Worm (Caenorhabditis elegans) whole organism, young adult: ENCODE data around the gene C07D8.5.

ENCODE experiments used
- F33H1.4 ChIP-seq: fragments of 200-800 bp; sonication (Bioruptor generic); IDR thresholded peaks from 2 replicates; pipeline ENCODE4 v1.3.6; 2022; ENCODE audit warnings: missing genetic modification reagents, missing genetic modification characterization, missing compliant biosample characterization
- F37B4.10 ChIP-seq: fragments of 200-800 bp; sonication (Bioruptor generic); IDR thresholded peaks from 2 replicates; pipeline ENCODE4 v1.3.6; 2022; ENCODE audit warnings: missing genetic modification characterization, missing compliant biosample characterization
- F39B2.1 ChIP-seq: fragments of 200-800 bp; sonication (Bioruptor generic); IDR thresholded peaks from 2 replicates; pipeline ENCODE4 v1.3.6; 2022; ENCODE audit warnings: missing genetic modification reagents, missing genetic modification characterization, missing compliant biosample characterization
- F49E8.2 ChIP-seq: sonication (generic microtip); optimal IDR thresholded peaks from 3 replicates; lab custom pipeline; 2017; ENCODE audit warnings: missing genetic modification characterization, mild to moderate bottlenecking, missing compliant biosample characterization, antibody characterized with exemption, moderate library complexity; ENCODE audit not compliant: insufficient read depth
- F52B5.7 ChIP-seq: sonication (generic microtip); optimal IDR thresholded peaks from 2 replicates; lab custom pipeline; 2016; ENCODE audit warnings: mild to moderate bottlenecking, missing genetic modification characterization, missing compliant biosample characterization
- K12H6.12 ChIP-seq: fragments of 200-800 bp; sonication (Bioruptor generic); optimal IDR thresholded peaks from 2 replicates; lab custom pipeline; 2018; ENCODE audit warnings: mild to moderate bottlenecking, missing genetic modification characterization, missing compliant biosample characterization
- T07F8.4 ChIP-seq: sonication (generic microtip); optimal IDR thresholded peaks from 2 replicates; lab custom pipeline; 2016; ENCODE audit warnings: mild to moderate bottlenecking, missing genetic modification characterization, moderate library complexity, missing compliant biosample characterization
- Y53F4B.3 ChIP-seq: fragments of 200-800 bp; sonication (Bioruptor generic); IDR thresholded peaks from 2 replicates; pipeline ENCODE4 v1.3.6; 2022; ENCODE audit warnings: missing genetic modification reagents, missing genetic modification characterization, missing compliant biosample characterization
- Y79H2A.3 ChIP-seq: fragments of 200-800 bp; sonication (Bioruptor generic); conservative IDR thresholded peaks from 2 replicates; pipeline ENCODE4 v1.3.6; 2022; ENCODE audit warnings: missing genetic modification reagents, missing genetic modification characterization, missing compliant biosample characterization
- ZK185.1 ChIP-seq: sonication (generic microtip); optimal IDR thresholded peaks from 2 replicates; lab custom pipeline; 2016; ENCODE audit warnings: mild to moderate bottlenecking, missing genetic modification characterization, missing compliant biosample characterization; ENCODE audit not compliant: poor library complexity, severe bottlenecking
- ama-1 ChIP-seq, 3 experiments: fragments of 150-350 bp in 1 of 3; sonication (generic microtip) in 2 of 3; optimal IDR thresholded peaks; 2 replicates each; lab custom pipeline; 2014 to 2018; ENCODE audit warnings: missing biosample characterization in 2 of 3, missing genetic modification characterization in 2 of 3, missing genetic modification reagents in 2 of 3
- attf-5 ChIP-seq: fragments of 200-800 bp; sonication (Bioruptor generic); optimal IDR thresholded peaks from 2 replicates; lab custom pipeline; 2018; ENCODE audit warnings: mild to moderate bottlenecking, missing genetic modification characterization, missing compliant biosample characterization
- attf-6 ChIP-seq: fragments of 200-800 bp; sonication (Bioruptor generic); IDR thresholded peaks from 2 replicates; pipeline ENCODE4 v1.3.6; 2022; ENCODE audit warnings: missing genetic modification reagents, missing genetic modification characterization, missing compliant biosample characterization
- ceh-27 ChIP-seq: fragments of 200-800 bp; sonication (Bioruptor generic); optimal IDR thresholded peaks from 2 replicates; lab custom pipeline; 2018; ENCODE audit warnings: mild to moderate bottlenecking, missing genetic modification characterization, moderate library complexity, missing compliant biosample characterization
- ceh-40 ChIP-seq: fragments of 200-800 bp; sonication (Bioruptor generic); IDR thresholded peaks from 2 replicates; pipeline ENCODE4 v1.3.6; 2022; ENCODE audit warnings: missing genetic modification characterization, missing compliant biosample characterization
- ceh-91 ChIP-seq: fragments of 200-800 bp; sonication (Bioruptor generic); IDR thresholded peaks from 2 replicates; pipeline ENCODE4 v1.3.6; 2022; ENCODE audit warnings: missing genetic modification reagents, missing genetic modification characterization, missing compliant biosample characterization
- chd-7 ChIP-seq: sonication (generic microtip); optimal IDR thresholded peaks from 2 replicates; lab custom pipeline; 2016; ENCODE audit warnings: mild to moderate bottlenecking, missing genetic modification characterization, moderate library complexity, missing compliant biosample characterization
- dox-1 ChIP-seq: fragments of 200-800 bp; sonication (Bioruptor generic); IDR thresholded peaks from 2 replicates; pipeline ENCODE4 v1.3.6; 2022; ENCODE audit warnings: missing genetic modification reagents, missing genetic modification characterization, missing compliant biosample characterization
- dpff-1 ChIP-seq: sonication (generic microtip); optimal IDR thresholded peaks from 2 replicates; lab custom pipeline; 2017; ENCODE audit warnings: mild to moderate bottlenecking, missing genetic modification characterization, missing compliant biosample characterization
- egl-18 ChIP-seq: fragments of 200-800 bp; sonication (Bioruptor generic); IDR thresholded peaks from 2 replicates; pipeline ENCODE4 v1.3.6; 2022; ENCODE audit warnings: missing genetic modification reagents, missing genetic modification characterization, missing compliant biosample characterization
- egl-44 ChIP-seq: fragments of 200-800 bp; sonication (Bioruptor generic); IDR thresholded peaks from 2 replicates; pipeline ENCODE4 v1.3.6; 2022; ENCODE audit warnings: missing genetic modification reagents, missing genetic modification characterization, missing compliant biosample characterization
- ets-4 ChIP-seq: fragments of 200-800 bp; sonication (Bioruptor generic); optimal IDR thresholded peaks from 2 replicates; lab custom pipeline; 2018; ENCODE audit warnings: mild to moderate bottlenecking, missing genetic modification characterization, missing compliant biosample characterization
- gei-17 ChIP-seq: fragments of 200-800 bp; sonication (Bioruptor generic); optimal IDR thresholded peaks from 2 replicates; lab custom pipeline; 2018; ENCODE audit warnings: mild to moderate bottlenecking, missing genetic modification characterization, missing compliant biosample characterization
- him-1 ChIP-seq: sonication (generic microtip); optimal IDR thresholded peaks from 2 replicates; lab custom pipeline; 2016; ENCODE audit warnings: missing genotype, missing genetic modification reagents, missing genetic modification characterization, missing compliant biosample characterization
- hlh-26 ChIP-seq: fragments of 200-800 bp; sonication (Bioruptor generic); conservative IDR thresholded peaks from 2 replicates; pipeline ENCODE4 v1.3.6; 2022; ENCODE audit warnings: missing genetic modification reagents, missing genetic modification characterization, missing compliant biosample characterization
- hmg-1.2 ChIP-seq: fragments of 200-800 bp; sonication (Bioruptor generic); IDR thresholded peaks from 2 replicates; pipeline ENCODE4 v1.3.6; 2022; ENCODE audit warnings: missing genetic modification reagents, missing genetic modification characterization, missing compliant biosample characterization
- hsf-1 ChIP-seq: fragments of 200-800 bp; sonication (Bioruptor generic); IDR thresholded peaks from 2 replicates; pipeline ENCODE4 v1.3.6; 2022; ENCODE audit warnings: missing genetic modification reagents, missing genetic modification characterization, missing compliant biosample characterization
- lag-1 ChIP-seq: fragments of 200-800 bp; sonication (Bioruptor generic); IDR thresholded peaks from 2 replicates; pipeline ENCODE4 v1.3.6; 2022; ENCODE audit warnings: missing genetic modification reagents, missing genetic modification characterization, missing compliant biosample characterization
- madf-3 ChIP-seq: fragments of 200-800 bp; sonication (Bioruptor generic); IDR thresholded peaks from 2 replicates; pipeline ENCODE4 v1.3.6; 2022; ENCODE audit warnings: missing genetic modification reagents, missing genetic modification characterization, missing compliant biosample characterization
- madf-6 ChIP-seq: fragments of 200-800 bp; sonication (Bioruptor generic); IDR thresholded peaks from 2 replicates; pipeline ENCODE4 v1.3.6; 2022; ENCODE audit warnings: missing genetic modification reagents, missing genetic modification characterization, missing compliant biosample characterization
- nfyb-1 ChIP-seq: fragments of 200-800 bp; sonication (Bioruptor generic); IDR thresholded peaks from 2 replicates; pipeline ENCODE4 v1.3.6; 2022; ENCODE audit warnings: missing genetic modification reagents, missing genetic modification characterization, missing compliant biosample characterization
- nhr-120 ChIP-seq: fragments of 200-800 bp; sonication (Bioruptor generic); IDR thresholded peaks from 2 replicates; pipeline ENCODE4 v1.3.6; 2022; ENCODE audit warnings: missing genetic modification characterization, missing compliant biosample characterization
- nhr-27 ChIP-seq: fragments of 200-800 bp; sonication (Bioruptor generic); optimal IDR thresholded peaks from 2 replicates; lab custom pipeline; 2018; ENCODE audit warnings: mild to moderate bottlenecking, missing genetic modification characterization, moderate library complexity, missing compliant biosample characterization
- rec-8 ChIP-seq, 2 experiments: sonication (generic microtip); optimal IDR thresholded peaks; 2 replicates each; lab custom pipeline; 2016; ENCODE audit warnings: mild to moderate bottlenecking in 2 of 2, missing genetic modification characterization in 2 of 2, missing genetic modification reagents in 2 of 2, missing genotype in 2 of 2, missing biosample characterization in 1 of 2, missing compliant biosample characterization in 1 of 2, moderate library complexity in 1 of 2
- rpc-1 ChIP-seq, 2 experiments: fragments of 150-350 bp in 1 of 2; sonication (generic microtip) in 1 of 2; optimal IDR thresholded peaks; 2 replicates each; lab custom pipeline; 2014 to 2018; ENCODE audit warnings: missing biosample characterization in 1 of 2, missing genetic modification characterization in 1 of 2, missing genetic modification reagents in 1 of 2, missing genotype in 1 of 2
- snpc-1.1 ChIP-seq: sonication (generic microtip); optimal IDR thresholded peaks from 2 replicates; lab custom pipeline; 2017; ENCODE audit warnings: missing genetic modification characterization, mild to moderate bottlenecking, missing compliant biosample characterization, antibody characterized with exemption, moderate library complexity, missing genotype, missing genetic modification reagents; ENCODE audit not compliant: insufficient read depth
- snpc-1.3 ChIP-seq: sonication (generic microtip); optimal IDR thresholded peaks from 2 replicates; lab custom pipeline; 2017; ENCODE audit warnings: missing genetic modification characterization, mild to moderate bottlenecking, missing compliant biosample characterization, antibody characterized with exemption, moderate library complexity, missing genotype, missing genetic modification reagents; ENCODE audit not compliant: insufficient read depth
- snpc-4 ChIP-seq, 5 experiments: fragments of 150-350 bp in 1 of 5; sonication (generic microtip) in 4 of 5; optimal IDR thresholded peaks; 2 replicates each; lab custom pipeline; 2014 to 2018; ENCODE audit warnings: missing genetic modification characterization in 5 of 5, missing biosample characterization in 3 of 5, antibody characterized with exemption in 2 of 5, mild to moderate bottlenecking in 2 of 5, missing compliant biosample characterization in 2 of 5, missing genotype in 2 of 5, moderate library complexity in 2 of 5, missing genetic modification reagents in 1 of 5
- tbp1 ChIP-seq: fragments of 200-800 bp; sonication (Bioruptor generic); optimal IDR thresholded peaks from 2 replicates; lab custom pipeline; 2018; ENCODE audit warnings: mild to moderate bottlenecking, missing genetic modification characterization, missing compliant biosample characterization
- zfh-2 ChIP-seq: fragments of 200-800 bp; sonication (Bioruptor generic); conservative IDR thresholded peaks from 2 replicates; pipeline ENCODE4 v1.3.6; 2022; ENCODE audit warnings: missing genetic modification reagents, missing genetic modification characterization, missing compliant biosample characterization
- zim-3 ChIP-seq: sonication (generic microtip); optimal IDR thresholded peaks from 2 replicates; lab custom pipeline; 2017; ENCODE audit warnings: mild to moderate bottlenecking, missing genetic modification characterization, moderate library complexity, missing compliant biosample characterization
- ztf-25 ChIP-seq: fragments of 200-800 bp; sonication (Bioruptor generic); IDR thresholded peaks from 2 replicates; pipeline ENCODE4 v1.3.6; 2022; ENCODE audit warnings: missing genetic modification reagents, missing genetic modification characterization, missing compliant biosample characterization
- ztf-26 ChIP-seq: sonication (generic microtip); optimal IDR thresholded peaks from 2 replicates; lab custom pipeline; 2017; ENCODE audit warnings: missing genetic modification characterization, missing compliant biosample characterization
- ztf-28 ChIP-seq: fragments of 200-800 bp; sonication (Bioruptor generic); IDR thresholded peaks from 2 replicates; pipeline ENCODE4 v1.3.6; 2022; ENCODE audit warnings: missing genetic modification reagents, missing genetic modification characterization, missing compliant biosample characterization
- ztf-3 ChIP-seq: fragments of 200-800 bp; sonication (Bioruptor generic); optimal IDR thresholded peaks from 2 replicates; lab custom pipeline; 2018; ENCODE audit warnings: mild to moderate bottlenecking, missing genetic modification characterization, missing compliant biosample characterization

C07D8.5 gene

ce11 chrX:7323604-7324003, 20.2 kb upstream of the C07D8.5 start (continued):
- TF ChIP-seq zim-3 (tag; lab: Kevin White, UChicago) (peak; percentile 6), attf-6 (0 out of 2 replicates have a peak, but pooled peaks have one; percentile 47), ztf-25 (GFP tag; lab: Robert Waterston, UW) (peak; percentile 71; the same call in 1 of the 2 replicates), attf-5 (GFP tag; lab: Kevin White, UChicago) (peak; percentile 44), hmg-1.2 (peak; percentile 71), ama-1 (optimal IDR thresholded peaks at IDR 0.05; lab: Kevin White, UChicago) (no peak), ama-1 (GFP tag; optimal IDR thresholded peaks at IDR 0.05; lab: Kevin White, UChicago) (peak in 1 of 2 experiments; percentile 25), F37B4.10 (GFP tag; lab: Robert Waterston, UW) (no peak), snpc-1.1 (tag; lab: Kevin White, UChicago) (peak; percentile 82), ztf-28 (GFP tag; lab: Robert Waterston, UW) (no peak), ceh-27 (peak; percentile 11), madf-3 (GFP tag; lab: Robert Waterston, UW) (0 out of 2 replicates have a peak, but pooled peaks have one; percentile 63), dpff-1 (tag; lab: Kevin White, UChicago) (no peak), zfh-2 (GFP tag; lab: Robert Waterston, UW) (no peak), ets-4 (GFP tag; lab: Kevin White, UChicago) (peak; percentile 18), tbp1 (peak; percentile 93), egl-44 (peak; percentile 75), gei-17 (GFP tag; lab: Kevin White, UChicago) (no peak), F39B2.1 (no peak), ZK185.1 (peak; percentile 32), ceh-91 (GFP tag; lab: Robert Waterston, UW) (0 out of 2 replicates have a peak, but pooled peaks have one; percentile 27), T07F8.4 (peak; percentile 4), him-1 (tag; lab: Kevin White, UChicago) (peak; percentile 80), hlh-26 (no peak), egl-18 (GFP tag; lab: Robert Waterston, UW) (no peak), K12H6.12 (tag; lab: Kevin White, UChicago) (peak; percentile 0), Y53F4B.3 (GFP tag; lab: Robert Waterston, UW) (no peak), Y79H2A.3 (GFP tag; lab: Robert Waterston, UW) (no peak), ceh-40 (peak; percentile 88), snpc-4 (GFP tag; optimal IDR thresholded peaks at IDR 0.05; lab: Kevin White, UChicago) (peak; percentile 77), snpc-4 (tag; optimal IDR thresholded peaks at IDR 0.05; lab: Kevin White, UChicago) (peak in 3 of 4 experiments; percentile 62 to 80 (median 79)), dox-1 (no peak; the same call in 1 of the 2 replicates), madf-6 (GFP tag; lab: Robert Waterston, UW) (peak; percentile 39; the same call in 1 of the 2 replicates), nhr-27 (tag; lab: Kevin White, UChicago) (no peak), hsf-1 (no peak), rpc-1 (optimal IDR thresholded peaks at IDR 0.05; lab: Kevin White, UChicago) (peak; percentile 87), rpc-1 (tag; optimal IDR thresholded peaks at IDR 0.05; lab: Kevin White, UChicago) (peak; percentile 88), F49E8.2 (tag; lab: Kevin White, UChicago) (peak; percentile 14), ztf-26 (peak; percentile 50), lag-1 (GFP tag; lab: Robert Waterston, UW) (no peak), F33H1.4 (GFP tag; lab: Robert Waterston, UW) (no peak), F52B5.7 (tag; lab: Kevin White, UChicago) (peak; percentile 17), snpc-1.3 (tag; lab: Kevin White, UChicago) (peak; percentile 72), nhr-120 (GFP tag; lab: Robert Waterston, UW) (no peak), rec-8 (tag; optimal IDR thresholded peaks at IDR 0.05; lab: Kevin White, UChicago) (peak; percentile 8 to 79), nfyb-1 (peak; percentile 75), chd-7 (tag; lab: Kevin White, UChicago) (peak; percentile 67), ztf-3 (GFP tag; lab: Kevin White, UChicago) (no peak)
